Fruit fly (Drosophila melanogaster): ENCODE data around the gene CG31327.

CG31327 gene

DNA sequence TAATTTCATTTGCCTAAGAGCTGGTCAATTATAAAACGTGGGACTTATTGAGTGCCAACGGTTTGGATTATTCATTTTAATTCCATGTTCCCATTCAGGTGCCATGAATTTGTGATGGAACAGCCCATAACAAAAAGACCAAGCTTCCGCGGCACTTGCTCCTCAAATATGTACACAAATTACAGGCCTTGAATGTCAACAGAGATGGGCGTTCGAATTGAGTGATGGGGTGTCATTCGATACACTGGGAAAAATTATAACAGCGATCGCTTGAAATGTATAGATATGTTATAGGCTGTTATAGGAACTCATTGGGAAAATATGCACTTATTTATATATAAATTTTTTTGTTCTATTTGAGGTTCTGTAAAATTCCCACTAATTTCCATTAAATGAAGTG is 44.0 kb downstream of the CG31327 start:
- TF ChIP-seq gl (tag; optimal IDR thresholded peaks at IDR 0.05) (no peak), Pif1B (GFP tag; optimal IDR thresholded peaks at IDR 0.05) (no peak), CG13204 (GFP tag; optimal IDR thresholded peaks at IDR 0.05) (no peak)

dm6 chr3R:14112066-14112465 is 48.0 kb downstream of the CG31327 start, which contains the start of gene CG14357:
CG14357 (minus strand) TSS chr3R:14112166.
- TF ChIP-seq CG13204 (GFP tag; optimal IDR thresholded peaks at IDR 0.05) (no peak), CG8159 (tag; optimal IDR thresholded peaks at IDR 0.05) (no peak), CG34367 (tag; optimal IDR thresholded peaks at IDR 0.05) (no peak), CG4496 (GFP tag; IDR thresholded peaks at IDR 0.05) (no peak), CG12605 (GFP tag; IDR thresholded peaks at IDR 0.05) (no peak), D1 (tag; optimal IDR thresholded peaks at IDR 0.05) (no peak), Pif1B (GFP tag; optimal IDR thresholded peaks at IDR 0.05) (no peak), CG17806 (tag; optimal IDR thresholded peaks at IDR 0.05) (no peak), rn (GFP tag; IDR thresholded peaks at IDR 0.05) (no peak), gl (tag; optimal IDR thresholded peaks at IDR 0.05) (no peak)

DNA sequence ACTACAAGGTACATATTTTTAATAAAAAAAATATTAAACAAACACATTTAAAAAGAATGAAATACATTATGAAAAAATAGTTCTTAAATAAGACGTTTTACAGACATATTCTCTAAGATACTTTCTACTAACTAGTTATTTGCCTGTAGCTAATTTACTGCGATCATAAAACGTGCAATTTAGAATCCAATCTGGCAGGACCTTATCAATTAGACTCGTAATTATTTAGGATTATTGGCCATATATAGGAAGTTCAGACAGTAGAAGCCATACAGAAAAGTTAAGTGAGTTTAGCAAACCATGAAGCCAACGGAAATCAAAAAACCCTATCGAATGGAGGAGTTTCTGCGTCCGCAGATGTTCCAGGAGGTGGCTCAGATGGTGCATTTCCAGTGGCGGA is 50.9 kb downstream of the CG31327 start, which contains the start of gene Or88a:
Or88a (plus strand) TSS at position 301 of the 400 bp plus-strand sequence.
- TF ChIP-seq CG10348 (GFP tag; IDR thresholded peaks at IDR 0.05) (no peak), rn (GFP tag; IDR thresholded peaks at IDR 0.05) (no peak), Pif1A (GFP tag; optimal IDR thresholded peaks at IDR 0.05) (no peak), EcR (GFP tag; optimal IDR thresholded peaks at IDR 0.05) (no peak), fd96Ca (GFP tag; IDR thresholded peaks at IDR 0.05) (no peak), CG14655 (GFP tag; optimal IDR thresholded peaks at IDR 0.05) (no peak), CG34367 (tag; optimal IDR thresholded peaks at IDR 0.05) (no peak), CG32121 (GFP tag; IDR thresholded peaks at IDR 0.05) (no peak), CG17806 (tag; optimal IDR thresholded peaks at IDR 0.05) (no peak), CG15710 (tag; optimal IDR thresholded peaks at IDR 0.05) (no peak)

dm6 chr3R:14108158-14108921 is 51.7 kb downstream of the CG31327 start, which contains the start of gene CG12402:
CG12402 (minus strand) TSS chr3R:14108321.
- no peak for TF ChIP-seq CG13204 (GFP tag; optimal IDR thresholded peaks at IDR 0.05)
- peak; percentile 68; the same call in 2 of the 3 replicates for TF ChIP-seq fd96Ca (GFP tag; IDR thresholded peaks at IDR 0.05)
- TF ChIP-seq CG15710 (tag; optimal IDR thresholded peaks at IDR 0.05): no peak
- peak; percentile 20 for TF ChIP-seq CG8159 (tag; optimal IDR thresholded peaks at IDR 0.05)
- peak; percentile 74 for TF ChIP-seq CG32121 (GFP tag; IDR thresholded peaks at IDR 0.05)
- TF ChIP-seq CG9948 (tag; optimal IDR thresholded peaks at IDR 0.05): peak; percentile 16
- TF ChIP-seq Ets98B (GFP tag; IDR thresholded peaks at IDR 0.05): peak; percentile 70; the same call in 1 of the 2 replicates
- TF ChIP-seq gl (tag; optimal IDR thresholded peaks at IDR 0.05): no peak
- no peak for TF ChIP-seq CG34367 (tag; optimal IDR thresholded peaks at IDR 0.05)
- TF ChIP-seq CG12605 (GFP tag; IDR thresholded peaks at IDR 0.05): peak; percentile 70
- TF ChIP-seq CG14655 (GFP tag; optimal IDR thresholded peaks at IDR 0.05): peak; percentile 40
- TF ChIP-seq Pif1B (GFP tag; optimal IDR thresholded peaks at IDR 0.05): peak; percentile 8
- TF ChIP-seq D1 (tag; optimal IDR thresholded peaks at IDR 0.05): peak; percentile 14
- TF ChIP-seq CG4496 (GFP tag; IDR thresholded peaks at IDR 0.05): peak; percentile 60; the same call in 2 of the 3 replicates
- TF ChIP-seq Pif1A (GFP tag; optimal IDR thresholded peaks at IDR 0.05): peak; percentile 14
- TF ChIP-seq CG17806 (tag; optimal IDR thresholded peaks at IDR 0.05): no peak
- no peak for TF ChIP-seq Snoo (tag; optimal IDR thresholded peaks at IDR 0.05)
- 0 out of 2 replicates have a peak, but pooled peaks have one; percentile 35 for TF ChIP-seq rn (GFP tag; IDR thresholded peaks at IDR 0.05)

- TF ChIP-seq EcR (GFP tag; optimal IDR thresholded peaks at IDR 0.05) (no peak), CG10348 (GFP tag; IDR thresholded peaks at IDR 0.05) (no peak), Ets98B (GFP tag; IDR thresholded peaks at IDR 0.05) (no peak), CG12605 (GFP tag; IDR thresholded peaks at IDR 0.05) (no peak), CG15710 (tag; optimal IDR thresholded peaks at IDR 0.05) (no peak), CG34367 (tag; optimal IDR thresholded peaks at IDR 0.05) (no peak), rn (GFP tag; IDR thresholded peaks at IDR 0.05) (no peak), D1 (tag; optimal IDR thresholded peaks at IDR 0.05) (no peak), CG14655 (GFP tag; optimal IDR thresholded peaks at IDR 0.05) (no peak)
Observed at dm6 chr3R:14107597-14107996, 52.5 kb downstream of the CG31327 start.
